Fruit fly (Drosophila melanogaster) whole organism, adult: Measurements from ENCODE around the gene aru.
A peak's percentile ranks its signal among the peaks of the same experiment; 100 is the strongest.

Source experiments
- CG11617 ChIP-seq: fragments of 200-800 bp; sonication (Bioruptor generic); optimal IDR thresholded peaks from 2 replicates; lab custom pipeline; 2017; ENCODE audit warnings: mild to moderate bottlenecking, missing biosample characterization, missing genetic modification reagents, missing genetic modification characterization
- CG12768 ChIP-seq: fragments of 200-800 bp; sonication (Bioruptor generic); optimal IDR thresholded peaks from 2 replicates; lab custom pipeline; 2017; ENCODE audit warnings: missing biosample characterization, missing genetic modification characterization, mild to moderate bottlenecking, moderate library complexity, missing genetic modification reagents
- CG14711 ChIP-seq: fragments of 200-800 bp; sonication (Bioruptor generic); optimal IDR thresholded peaks from 2 replicates; lab custom pipeline; 2018; ENCODE audit warnings: missing biosample characterization, mild to moderate bottlenecking, missing genetic modification characterization, moderate library complexity
- CG1620 ChIP-seq: fragments of 200-800 bp; sonication (Bioruptor generic); optimal IDR thresholded peaks from 2 replicates; lab custom pipeline; 2016; ENCODE audit warnings: missing biosample characterization, missing genetic modification characterization
- CG33017 ChIP-seq: fragments of 200-800 bp; sonication (Bioruptor generic); optimal IDR thresholded peaks from 2 replicates; lab custom pipeline; 2018; ENCODE audit warnings: missing biosample characterization, mild to moderate bottlenecking, missing genetic modification characterization, moderate library complexity
- CG5204 ChIP-seq: fragments of 200-800 bp; sonication (Bioruptor generic); optimal IDR thresholded peaks from 2 replicates; lab custom pipeline; 2016; ENCODE audit warnings: missing biosample characterization, missing genetic modification characterization
- CG7045 ChIP-seq: fragments of 200-800 bp; sonication (Bioruptor generic); optimal IDR thresholded peaks from 2 replicates; lab custom pipeline; 2017; ENCODE audit warnings: missing biosample characterization, mild to moderate bottlenecking, missing genetic modification characterization
- CG7101 ChIP-seq: fragments of 200-800 bp; sonication (Bioruptor generic); optimal IDR thresholded peaks from 2 replicates; lab custom pipeline; 2018; ENCODE audit warnings: missing biosample characterization, mild to moderate bottlenecking, missing genetic modification characterization, moderate library complexity
- Clk ChIP-seq: fragments of 200-800 bp; sonication (Bioruptor generic); optimal IDR thresholded peaks from 2 replicates; lab custom pipeline; 2017; ENCODE audit warnings: missing biosample characterization, missing genetic modification characterization
- Crg-1 ChIP-seq: fragments of 200-800 bp; sonication (Bioruptor generic); optimal IDR thresholded peaks from 2 replicates; lab custom pipeline; 2016; ENCODE audit warnings: missing biosample characterization, missing genetic modification characterization
- Hr96 ChIP-seq: fragments of 200-800 bp; sonication (Bioruptor generic); optimal IDR thresholded peaks from 2 replicates; lab custom pipeline; 2016; ENCODE audit warnings: missing biosample characterization, missing genetic modification characterization
- Mnt ChIP-seq: fragments of 200-800 bp; sonication (Bioruptor generic); optimal IDR thresholded peaks from 2 replicates; lab custom pipeline; 2016; ENCODE audit warnings: missing biosample characterization, mild to moderate bottlenecking, missing genetic modification characterization
- bab1 ChIP-seq: fragments of 200-800 bp; sonication (Bioruptor generic); optimal IDR thresholded peaks from 3 replicates; lab custom pipeline; 2019; ENCODE audit warnings: missing biosample characterization, mild to moderate bottlenecking, missing genetic modification characterization, moderate library complexity
- cic ChIP-seq: fragments of 200-800 bp; sonication (Bioruptor generic); optimal IDR thresholded peaks from 2 replicates; lab custom pipeline; 2017; ENCODE audit warnings: missing biosample characterization, mild to moderate bottlenecking, missing genetic modification characterization, moderate library complexity
- cnc ChIP-seq, 2 experiments: fragments of >200 bp; optimal IDR thresholded peaks; 2 replicates each; lab custom pipeline; 2017
- kay ChIP-seq: fragments of 200-800 bp; sonication (Bioruptor generic); peaks from one replicate; lab custom pipeline; 2016; ENCODE audit warnings: missing biosample characterization, missing genetic modification characterization, borderline replicate concordance
- ovo ChIP-seq: fragments of 200-800 bp; sonication (Bioruptor generic); optimal IDR thresholded peaks from 2 replicates; lab custom pipeline; 2016; ENCODE audit warnings: missing biosample characterization, missing genetic modification characterization
- pad ChIP-seq: fragments of 200-800 bp; sonication (Bioruptor generic); optimal IDR thresholded peaks from 3 replicates; lab custom pipeline; 2017; ENCODE audit warnings: missing biosample characterization, missing genetic modification characterization, mild to moderate bottlenecking, moderate library complexity, missing genetic modification reagents
- tj ChIP-seq: fragments of 200-800 bp; sonication (Bioruptor generic); optimal IDR thresholded peaks from 3 replicates; lab custom pipeline; 2017; ENCODE audit warnings: missing biosample characterization, mild to moderate bottlenecking, missing genetic modification characterization, moderate library complexity
- toe ChIP-seq: fragments of 200-800 bp; sonication (Bioruptor generic); optimal IDR thresholded peaks from 2 replicates; lab custom pipeline; 2016; ENCODE audit warnings: missing biosample characterization, missing genetic modification characterization

Gene aru

dm6 chr2L:868961-869360 is 807 bp upstream of the aru start:
- TF ChIP-seq CG1620 (GFP tag; lab: Kevin White, UChicago): no peak
- TF ChIP-seq cic (GFP tag; lab: Kevin White, UChicago): no peak
- no peak for TF ChIP-seq Hr96 (GFP tag; lab: Kevin White, UChicago)
- no peak for TF ChIP-seq CG5204 (GFP tag; lab: Kevin White, UChicago)

DNA sequence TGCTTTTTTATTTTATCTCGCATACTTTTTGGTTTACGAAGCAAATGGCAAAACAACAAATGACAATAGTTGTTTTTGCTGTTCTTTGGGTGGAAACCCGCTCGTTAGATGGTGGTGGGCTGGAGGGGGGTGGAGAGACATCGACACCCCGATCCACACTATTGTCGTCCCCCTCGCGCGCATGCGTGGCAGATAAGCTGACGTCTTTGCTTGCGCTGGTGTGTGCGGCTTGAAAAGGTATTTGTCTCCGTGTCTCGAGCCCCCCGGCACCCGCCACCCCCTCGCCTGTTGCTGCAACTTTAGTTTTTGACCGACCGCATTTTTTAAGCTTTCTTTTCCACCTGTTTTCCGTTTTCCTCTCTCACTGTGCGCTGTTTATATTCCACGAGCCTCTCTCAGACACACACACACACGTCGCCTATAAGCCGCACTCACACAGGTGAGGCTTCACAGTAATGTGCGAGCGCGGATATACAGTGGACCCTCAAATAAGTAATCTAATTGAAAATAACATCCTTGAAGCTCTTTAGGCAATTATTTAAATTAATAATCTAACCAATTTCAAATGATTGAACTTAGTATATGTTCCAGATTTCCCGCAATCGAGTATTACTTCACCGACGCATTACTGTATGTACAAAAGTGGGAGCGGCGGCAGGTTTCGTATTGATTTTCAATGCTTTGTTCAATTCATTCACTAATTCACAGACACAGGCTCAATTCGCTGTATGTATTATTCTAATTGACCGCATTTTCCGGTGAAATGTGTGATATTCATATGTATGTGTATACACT is 1.0 kb downstream of the aru start:
- TF ChIP-seq CG11617 (GFP tag; lab: Kevin White, UChicago): peak; percentile 94
- TF ChIP-seq Mnt (GFP tag; lab: Kevin White, UChicago): peak; percentile 90
- no peak for TF ChIP-seq cnc (optimal IDR thresholded peaks at IDR 0.05; lab: Kevin White, UChicago)
- TF ChIP-seq toe: peak; percentile 97
- TF ChIP-seq CG1620 (GFP tag; lab: Kevin White, UChicago): peak; percentile 98
- no peak for TF ChIP-seq kay (GFP tag; lab: Kevin White, UChicago)
- TF ChIP-seq Hr96 (GFP tag; lab: Kevin White, UChicago): peak; percentile 95
- peak; percentile 98 for TF ChIP-seq CG12768 (GFP tag; lab: Kevin White, UChicago)
- peak; percentile 97 for TF ChIP-seq Crg-1 (GFP tag; lab: Kevin White, UChicago)
- TF ChIP-seq CG7045 (GFP tag; lab: Kevin White, UChicago): peak; percentile 94
- TF ChIP-seq CG5204 (GFP tag; lab: Kevin White, UChicago): peak; percentile 96
- peak; percentile 94 for TF ChIP-seq Clk (GFP tag; lab: Kevin White, UChicago)
- TF ChIP-seq CG7101 (tag; lab: Kevin White, UChicago): peak; percentile 98
- TF ChIP-seq CG14711 (tag; lab: Kevin White, UChicago): peak; percentile 93
- TF ChIP-seq CG33017: peak; percentile 98
- peak; percentile 98 for TF ChIP-seq cic (GFP tag; lab: Kevin White, UChicago)
- TF ChIP-seq tj (GFP tag; lab: Kevin White, UChicago): peak; percentile 65
- TF ChIP-seq bab1 (GFP tag; lab: Kevin White, UChicago): peak; percentile 98
- peak; percentile 89 for TF ChIP-seq pad (GFP tag; lab: Kevin White, UChicago)
- TF ChIP-seq ovo (GFP tag; lab: Kevin White, UChicago): peak; percentile 49

dm6 chr2L:865851-866250 is 2.3 kb downstream of the aru start:
- TF ChIP-seq Clk (GFP tag; lab: Kevin White, UChicago) (peak; percentile 95), CG12768 (GFP tag; lab: Kevin White, UChicago) (peak; percentile 97), kay (GFP tag; lab: Kevin White, UChicago) (no peak), toe (peak; percentile 95), cic (GFP tag; lab: Kevin White, UChicago) (peak; percentile 78), cnc (optimal IDR thresholded peaks at IDR 0.05; lab: Kevin White, UChicago) (no peak), CG7101 (tag; lab: Kevin White, UChicago) (peak; percentile 97), CG11617 (GFP tag; lab: Kevin White, UChicago) (peak; percentile 95), Hr96 (GFP tag; lab: Kevin White, UChicago) (peak; percentile 96), bab1 (GFP tag; lab: Kevin White, UChicago) (peak; percentile 98), tj (GFP tag; lab: Kevin White, UChicago) (peak; percentile 86), ovo (GFP tag; lab: Kevin White, UChicago) (peak; percentile 93), pad (GFP tag; lab: Kevin White, UChicago) (peak; percentile 87), CG14711 (tag; lab: Kevin White, UChicago) (peak; percentile 92), CG33017 (peak; percentile 97), Crg-1 (GFP tag; lab: Kevin White, UChicago) (peak; percentile 88), CG1620 (GFP tag; lab: Kevin White, UChicago) (peak; percentile 97), CG7045 (GFP tag; lab: Kevin White, UChicago) (peak; percentile 96), Mnt (GFP tag; lab: Kevin White, UChicago) (peak; percentile 91), CG5204 (GFP tag; lab: Kevin White, UChicago) (peak; percentile 95)

DNA sequence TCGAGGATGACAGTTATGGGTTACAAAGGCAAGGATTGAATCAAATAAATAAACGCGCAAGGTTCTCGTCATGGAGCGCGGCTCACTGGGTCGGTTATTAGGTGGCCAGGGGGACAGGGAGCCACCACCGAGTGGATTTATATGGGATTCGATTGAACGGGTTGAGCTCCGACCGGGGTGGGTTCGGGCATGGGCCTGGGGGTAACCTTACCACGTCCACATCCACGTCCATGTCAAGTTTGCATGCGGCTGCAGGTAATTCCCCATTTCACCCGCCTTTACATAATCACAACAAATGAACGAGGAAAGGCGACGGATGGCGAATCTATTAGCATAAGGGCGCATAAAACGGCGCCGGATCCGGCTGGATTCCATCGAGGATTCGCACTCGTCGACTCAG is 8.3 kb downstream of the aru start, which contains the start of gene CG13950:
Gene CG13950, plus strand, starts transcription at position 301 of the 400 bp plus-strand sequence.
- no peak for TF ChIP-seq CG7045 (GFP tag; lab: Kevin White, UChicago)
- TF ChIP-seq CG5204 (GFP tag; lab: Kevin White, UChicago): no peak
- no peak for TF ChIP-seq CG11617 (GFP tag; lab: Kevin White, UChicago)
- TF ChIP-seq cic (GFP tag; lab: Kevin White, UChicago): no peak
- no peak for TF ChIP-seq CG1620 (GFP tag; lab: Kevin White, UChicago)
- no peak for TF ChIP-seq cnc (optimal IDR thresholded peaks at IDR 0.05; lab: Kevin White, UChicago)
- TF ChIP-seq Clk (GFP tag; lab: Kevin White, UChicago): no peak
- no peak for TF ChIP-seq CG14711 (tag; lab: Kevin White, UChicago)
- TF ChIP-seq toe: no peak
- TF ChIP-seq CG33017: no peak
- TF ChIP-seq kay (GFP tag; lab: Kevin White, UChicago): no peak
- TF ChIP-seq tj (GFP tag; lab: Kevin White, UChicago): no peak
- TF ChIP-seq ovo (GFP tag; lab: Kevin White, UChicago): no peak
- no peak for TF ChIP-seq Mnt (GFP tag; lab: Kevin White, UChicago)
- no peak for TF ChIP-seq Crg-1 (GFP tag; lab: Kevin White, UChicago)
- TF ChIP-seq Hr96 (GFP tag; lab: Kevin White, UChicago): no peak

DNA sequence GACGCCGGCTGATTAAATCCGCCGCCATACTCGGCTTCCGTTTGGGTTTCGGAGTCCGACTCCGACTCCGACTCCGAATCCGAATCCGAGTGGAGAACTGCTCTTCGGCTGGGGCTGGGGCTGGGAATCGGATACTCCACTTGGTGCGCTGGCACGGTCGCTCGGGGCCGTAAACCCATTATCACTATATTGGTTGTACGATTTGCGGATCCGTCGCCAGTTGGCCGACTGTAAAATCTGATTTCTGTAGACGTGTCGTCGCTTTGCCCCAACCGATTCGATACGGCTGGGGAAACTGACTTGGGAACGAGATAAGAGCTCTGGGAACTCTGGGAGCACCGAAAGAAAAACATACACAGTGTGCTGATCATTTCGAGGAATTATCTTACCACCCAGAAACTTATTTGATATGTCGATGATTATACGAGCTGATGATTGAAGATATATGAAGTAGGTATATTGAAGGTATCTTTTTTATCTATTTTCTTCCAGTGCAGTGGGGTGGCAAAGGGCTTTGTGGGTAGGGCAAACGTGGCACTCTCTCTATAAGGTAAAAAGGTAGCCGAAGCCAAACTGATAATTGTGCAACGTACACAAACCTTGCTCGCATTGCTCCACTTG is 10.1 kb downstream of the aru start:
- TF ChIP-seq CG7045 (GFP tag; lab: Kevin White, UChicago) (no peak), Crg-1 (GFP tag; lab: Kevin White, UChicago) (peak; percentile 26), pad (GFP tag; lab: Kevin White, UChicago) (peak; percentile 10), CG7101 (tag; lab: Kevin White, UChicago) (peak; percentile 50), tj (GFP tag; lab: Kevin White, UChicago) (no peak), CG11617 (GFP tag; lab: Kevin White, UChicago) (peak; percentile 32), Mnt (GFP tag; lab: Kevin White, UChicago) (peak; percentile 29), CG33017 (peak; percentile 68), CG14711 (tag; lab: Kevin White, UChicago) (peak; percentile 35)
